Fruit fly (Drosophila melanogaster): ENCODE measurements around the gene Wdr81.

DNA sequence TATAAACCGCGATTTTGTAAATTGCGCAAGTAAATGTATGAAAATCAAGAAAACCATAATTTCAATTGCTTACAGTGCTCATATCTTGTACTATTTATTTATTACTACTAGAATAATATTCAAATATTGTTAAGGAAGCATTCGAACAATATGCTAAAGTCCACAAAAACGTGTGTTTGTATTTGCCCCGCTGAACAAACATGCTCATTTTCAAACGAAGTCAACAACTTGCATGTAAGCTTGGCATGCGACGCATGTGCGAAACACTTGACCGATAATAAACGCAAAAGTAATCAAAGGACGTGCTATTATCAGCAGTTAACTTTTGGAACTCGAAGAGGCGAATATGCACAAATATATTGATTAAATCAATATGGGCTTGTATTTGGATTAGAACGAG is 433 bp upstream of the Wdr81 start:
- peak; percentile 49 for TF ChIP-seq OdsH (GFP tag; optimal IDR thresholded peaks at IDR 0.05)
- peak; percentile 33 for TF ChIP-seq h (GFP tag; optimal IDR thresholded peaks at IDR 0.05)
- no peak for TF ChIP-seq Vsx2 (GFP tag; optimal IDR thresholded peaks at IDR 0.05; ENCODE audit: partially characterized antibody)
- TF ChIP-seq Rel (GFP tag; optimal IDR thresholded peaks at IDR 0.05), result no peak
- no peak for TF ChIP-seq Rel (tag; optimal IDR thresholded peaks at IDR 0.05)
- TF ChIP-seq lola (GFP tag; optimal IDR thresholded peaks at IDR 0.05), result no peak

Measured in whole organism, wandering third instar larva.